Worm (Caenorhabditis elegans) whole organism, L3 larva: Measurements from ENCODE around the gene E02A10.3.

ENCODE experiments used
- ZK546.5 ChIP-seq: sonication (generic microtip); optimal IDR thresholded peaks from 2 replicates; lab custom pipeline; 2017; ENCODE audit warnings: missing biosample characterization, missing genetic modification characterization
- aly-2 ChIP-seq: fragments of 150-350 bp; optimal IDR thresholded peaks from 2 replicates; lab custom pipeline; 2014; ENCODE audit warnings: missing biosample characterization, missing genetic modification characterization
- ama-1 ChIP-seq: fragments of 150-350 bp; optimal IDR thresholded peaks from 2 replicates; lab custom pipeline; 2018
- ceh-9 ChIP-seq: sonication (generic microtip); optimal IDR thresholded peaks from 2 replicates; lab custom pipeline; 2018; ENCODE audit warnings: missing biosample characterization, missing genetic modification characterization
- elt-2 ChIP-seq: sonication (generic microtip); optimal IDR thresholded peaks from 2 replicates; lab custom pipeline; 2016; ENCODE audit warnings: missing genetic modification reagents, mild to moderate bottlenecking, missing genetic modification characterization, missing compliant biosample characterization
- fkh-10 ChIP-seq: sonication (generic microtip); optimal IDR thresholded peaks from 2 replicates; lab custom pipeline; 2017; ENCODE audit warnings: missing biosample characterization, missing genetic modification reagents, missing genetic modification characterization
- mdl-1 ChIP-seq: fragments of 150-350 bp; optimal IDR thresholded peaks from 2 replicates; lab custom pipeline; 2014; ENCODE audit warnings: missing biosample characterization, missing genetic modification characterization
- nhr-28 ChIP-seq: fragments of 150-350 bp; optimal IDR thresholded peaks from 2 replicates; lab custom pipeline; 2014; ENCODE audit warnings: missing biosample characterization, missing genetic modification characterization
- pha-4 ChIP-seq: fragments of 150-350 bp; optimal IDR thresholded peaks from 2 replicates; lab custom pipeline; 2014; ENCODE audit warnings: missing biosample characterization, missing genetic modification reagents, missing genetic modification characterization
- pqm-1 ChIP-seq: fragments of 150-350 bp; optimal IDR thresholded peaks from 2 replicates; lab custom pipeline; 2017; ENCODE audit warnings: missing biosample characterization, missing genetic modification characterization, inconsistent platforms

DNA sequence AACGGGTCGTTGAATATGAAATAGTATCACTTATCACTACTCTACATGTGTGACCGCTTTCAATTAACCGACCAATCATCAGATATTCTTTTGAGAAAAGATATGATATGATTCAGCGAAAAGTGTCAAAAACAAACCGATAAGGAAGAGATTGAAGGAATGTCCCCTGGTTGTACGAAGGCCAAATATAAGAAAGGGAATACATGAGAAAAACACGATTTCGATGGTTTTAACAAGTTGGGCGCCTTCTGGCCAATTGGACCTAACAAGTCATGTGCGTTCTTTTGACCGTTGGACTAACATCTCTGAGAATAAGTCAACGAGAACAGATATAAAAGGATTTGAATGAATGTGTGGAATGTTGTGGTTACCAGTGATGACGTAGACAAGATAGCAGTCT, 23.5 kb upstream of the E02A10.3 start:
- TF ChIP-seq mdl-1 (tag; lab: Kevin White, UChicago): no peak
- no peak for TF ChIP-seq fkh-10 (GFP tag; lab: Kevin White, UChicago)
- no peak for TF ChIP-seq aly-2 (tag; lab: Kevin White, UChicago)
- TF ChIP-seq ceh-9: no peak
- no peak for TF ChIP-seq elt-2
- no peak for TF ChIP-seq pha-4 (tag; lab: Kevin White, UChicago)
- TF ChIP-seq ZK546.5 (tag; lab: Kevin White, UChicago): no peak
- no peak for TF ChIP-seq ama-1
- no peak for TF ChIP-seq pqm-1 (tag; lab: Kevin White, UChicago)
- no peak for TF ChIP-seq nhr-28 (tag; lab: Kevin White, UChicago)
